Fruit fly (Drosophila melanogaster) whole organism, embryonic: ENCODE measurements around the gene Alp4.

Experiments
- Ada2b ChIP-seq: fragments of 200-800 bp; sonication (Bioruptor generic); IDR thresholded peaks from 2 replicates; pipeline ENCODE4 v1.3.6; 2022; ENCODE audit warnings: missing biosample characterization, missing genetic modification characterization
- Atf6 ChIP-seq: fragments of 200-800 bp; sonication (Bioruptor generic); IDR thresholded peaks from 2 replicates; pipeline ENCODE4 v1.3.6; 2022; ENCODE audit warnings: missing biosample characterization, missing genetic modification characterization
- B-H1 ChIP-seq: fragments of 200-800 bp; sonication (Bioruptor generic); IDR thresholded peaks from 3 replicates; pipeline ENCODE4 v1.3.6; 2022; ENCODE audit warnings: missing biosample characterization, missing genetic modification characterization
- BtbVII ChIP-seq: fragments of 200-800 bp; sonication (Bioruptor generic); optimal IDR thresholded peaks from 3 replicates; lab custom pipeline; 2017; ENCODE audit warnings: missing biosample characterization, mild to moderate bottlenecking, missing genetic modification characterization
- Bteb2 ChIP-seq: fragments of 200-800 bp; sonication (Bioruptor generic); optimal IDR thresholded peaks from 2 replicates; lab custom pipeline; 2016; ENCODE audit warnings: missing biosample characterization, missing genetic modification characterization
- CG10209 ChIP-seq: fragments of 200-800 bp; sonication (Bioruptor generic); optimal IDR thresholded peaks from 3 replicates; lab custom pipeline; 2017; ENCODE audit warnings: missing biosample characterization, mild to moderate bottlenecking, missing genetic modification characterization, missing genetic modification reagents
- CG10366 ChIP-seq: fragments of 200-800 bp; sonication (Bioruptor generic); IDR thresholded peaks from 2 replicates; pipeline ENCODE4 v1.3.6; 2022; ENCODE audit warnings: missing biosample characterization, missing genetic modification characterization
- CG11085 ChIP-seq: fragments of 200-800 bp; sonication (Bioruptor generic); IDR thresholded peaks from 2 replicates; pipeline ENCODE4 v1.3.6; 2022; ENCODE audit warnings: missing biosample characterization, missing genetic modification characterization
- CG11504 ChIP-seq: fragments of 200-800 bp; sonication (Bioruptor generic); optimal IDR thresholded peaks from 3 replicates; lab custom pipeline; 2019; ENCODE audit warnings: missing biosample characterization, mild to moderate bottlenecking, missing genetic modification characterization, moderate library complexity
- CG12155 ChIP-seq: fragments of 200-800 bp; sonication (Bioruptor generic); optimal IDR thresholded peaks from 3 replicates; lab custom pipeline; 2016; ENCODE audit warnings: missing biosample characterization, missing genetic modification characterization
- CG12299 ChIP-seq: fragments of 200-800 bp; sonication (Bioruptor generic); optimal IDR thresholded peaks from 2 replicates; lab custom pipeline; 2018; ENCODE audit warnings: missing biosample characterization, mild to moderate bottlenecking, missing genetic modification characterization
- CG12744 ChIP-seq: fragments of 200-800 bp; sonication (Bioruptor generic); optimal IDR thresholded peaks from 2 replicates; lab custom pipeline; 2016; ENCODE audit warnings: missing biosample characterization, missing genetic modification characterization
- CG14014 ChIP-seq: fragments of 200-800 bp; sonication (Bioruptor generic); IDR thresholded peaks from 2 replicates; pipeline ENCODE4 v1.3.6; 2022; ENCODE audit warnings: missing biosample characterization, missing genetic modification characterization
- CG14667 ChIP-seq: fragments of 200-800 bp; sonication (Bioruptor generic); IDR thresholded peaks from 2 replicates; pipeline ENCODE4 v1.3.6; 2022; ENCODE audit warnings: missing biosample characterization, missing genetic modification characterization
- CG15696 ChIP-seq: fragments of 200-800 bp; sonication (Bioruptor generic); optimal IDR thresholded peaks from 2 replicates; lab custom pipeline; 2019; ENCODE audit warnings: missing biosample characterization, mild to moderate bottlenecking, missing genetic modification characterization, moderate library complexity
- CG16815 ChIP-seq: fragments of 200-800 bp; sonication (Bioruptor generic); optimal IDR thresholded peaks from 3 replicates; lab custom pipeline; 2017; ENCODE audit warnings: missing biosample characterization, mild to moderate bottlenecking, missing genetic modification characterization
- CG17385 ChIP-seq: fragments of 200-800 bp; sonication (Bioruptor generic); optimal IDR thresholded peaks from 3 replicates; lab custom pipeline; 2018; ENCODE audit warnings: missing biosample characterization, mild to moderate bottlenecking, missing genetic modification characterization
- CG18599 ChIP-seq: fragments of 200-800 bp; sonication (Bioruptor generic); optimal IDR thresholded peaks from 3 replicates; lab custom pipeline; 2017; ENCODE audit warnings: missing biosample characterization, missing genetic modification characterization, mild to moderate bottlenecking, moderate library complexity, missing genetic modification reagents
- CG2120 ChIP-seq: fragments of 200-800 bp; sonication (Bioruptor generic); optimal IDR thresholded peaks from 3 replicates; lab custom pipeline; 2016; ENCODE audit warnings: missing biosample characterization, missing genetic modification characterization
- CG30431 ChIP-seq: fragments of 200-800 bp; sonication (Bioruptor generic); optimal IDR thresholded peaks from 2 replicates; lab custom pipeline; 2017; ENCODE audit warnings: missing biosample characterization, missing genetic modification characterization
- CG3281 ChIP-seq: fragments of 200-800 bp; sonication (Bioruptor generic); optimal IDR thresholded peaks from 3 replicates; lab custom pipeline; 2017; ENCODE audit warnings: missing biosample characterization, mild to moderate bottlenecking, missing genetic modification characterization
- CG3726 ChIP-seq: fragments of 200-800 bp; sonication (Bioruptor generic); IDR thresholded peaks from 3 replicates; pipeline ENCODE4, ENCODE4 v1.3.6; 2022; ENCODE audit warnings: missing biosample characterization, missing genetic modification characterization
- CG6272 ChIP-seq: fragments of 200-800 bp; sonication (Bioruptor generic); IDR thresholded peaks from 2 replicates; pipeline ENCODE4 v1.3.6; 2022; ENCODE audit warnings: missing biosample characterization, missing genetic modification characterization
- CG6683 ChIP-seq: fragments of 200-800 bp; sonication (Bioruptor generic); optimal IDR thresholded peaks from 2 replicates; lab custom pipeline; 2017; ENCODE audit warnings: missing biosample characterization, mild to moderate bottlenecking, missing genetic modification characterization, missing genetic modification reagents
- CG7556 ChIP-seq: fragments of 200-800 bp; sonication (Bioruptor generic); optimal IDR thresholded peaks from 2 replicates; lab custom pipeline; 2017; ENCODE audit warnings: missing biosample characterization, mild to moderate bottlenecking, missing genetic modification characterization
- CG9727 ChIP-seq: fragments of 200-800 bp; sonication (Bioruptor generic); optimal IDR thresholded peaks from 3 replicates; lab custom pipeline; 2017; ENCODE audit warnings: missing biosample characterization, mild to moderate bottlenecking, missing genetic modification characterization
- Dek ChIP-seq: fragments of 200-800 bp; sonication (Bioruptor generic); optimal IDR thresholded peaks from 3 replicates; lab custom pipeline; 2019; ENCODE audit warnings: missing biosample characterization, mild to moderate bottlenecking, missing genetic modification characterization, moderate library complexity
- Eip74EF ChIP-seq, 2 experiments: fragments of 200-800 bp in 1 of 2; fragments of >200 bp in 1 of 2; sonication (Bioruptor generic) in 1 of 2; optimal IDR thresholded peaks; 2 replicates each; lab custom pipeline; 2017 to 2019; ENCODE audit warnings: missing biosample characterization in 2 of 2, missing genetic modification characterization in 2 of 2, mild to moderate bottlenecking in 1 of 2, moderate library complexity in 1 of 2
- HLH4C ChIP-seq: fragments of 200-800 bp; sonication (Bioruptor generic); IDR thresholded peaks from 3 replicates; pipeline ENCODE4 v1.3.6; 2022; ENCODE audit warnings: missing biosample characterization, missing genetic modification characterization; ENCODE audit not compliant: partially characterized antibody
- HLH54F ChIP-seq: fragments of 200-800 bp; sonication (Bioruptor generic); optimal IDR thresholded peaks from 3 replicates; lab custom pipeline; 2016; ENCODE audit warnings: missing biosample characterization, missing genetic modification characterization
- HmgZ ChIP-seq: fragments of 200-800 bp; sonication (Bioruptor generic); optimal IDR thresholded peaks from 2 replicates; lab custom pipeline; 2018; ENCODE audit warnings: missing biosample characterization, mild to moderate bottlenecking, missing genetic modification characterization
- Lim3 ChIP-seq: fragments of 200-800 bp; sonication (Bioruptor generic); IDR thresholded peaks from 2 replicates; pipeline ENCODE4 v1.3.6; 2022; ENCODE audit warnings: missing biosample characterization, missing genetic modification characterization
- MBD-R2 ChIP-seq: fragments of 200-800 bp; sonication (Bioruptor generic); IDR thresholded peaks from 2 replicates; pipeline ENCODE4 v1.3.6; 2022; ENCODE audit warnings: missing biosample characterization, missing genetic modification characterization
- Ptx1 ChIP-seq: fragments of 200-800 bp; sonication (Bioruptor generic); IDR thresholded peaks from 2 replicates; pipeline ENCODE4 v1.3.6; 2022; ENCODE audit warnings: missing biosample characterization, missing genetic modification characterization
- Sox102F ChIP-seq: fragments of 200-800 bp; sonication (Bioruptor generic); optimal IDR thresholded peaks from 2 replicates; lab custom pipeline; 2018; ENCODE audit warnings: missing biosample characterization, mild to moderate bottlenecking, missing genetic modification characterization, moderate library complexity
- Xbp1 ChIP-seq: fragments of 200-800 bp; sonication (Bioruptor generic); optimal IDR thresholded peaks from 3 replicates; lab custom pipeline; 2016; ENCODE audit warnings: missing biosample characterization, mild to moderate bottlenecking, missing genetic modification characterization
- abd-A ChIP-seq: fragments of 200-800 bp; sonication (Bioruptor generic); optimal IDR thresholded peaks from 3 replicates; lab custom pipeline; 2019; ENCODE audit warnings: missing biosample characterization, mild to moderate bottlenecking, missing genetic modification characterization, moderate library complexity
- bigmax ChIP-seq: fragments of 200-800 bp; sonication (Bioruptor generic); optimal IDR thresholded peaks from 2 replicates; lab custom pipeline; 2018; ENCODE audit warnings: missing biosample characterization, mild to moderate bottlenecking, missing genetic modification characterization
- caup ChIP-seq: fragments of 200-800 bp; sonication (Bioruptor generic); optimal IDR thresholded peaks from 3 replicates; lab custom pipeline; 2017; ENCODE audit warnings: missing biosample characterization, mild to moderate bottlenecking, missing genetic modification characterization, moderate library complexity; ENCODE audit not compliant: severe bottlenecking
- dpn ChIP-seq, 2 experiments: fragments of 200-800 bp; sonication (Bioruptor generic); optimal IDR thresholded peaks; 3 replicates each; lab custom pipeline; 2016; ENCODE audit warnings: missing biosample characterization in 2 of 2, missing genetic modification characterization in 2 of 2
- dysf ChIP-seq: fragments of 200-800 bp; sonication (Bioruptor generic); IDR thresholded peaks from 3 replicates; pipeline ENCODE4 v1.3.6; 2022; ENCODE audit warnings: missing biosample characterization, missing genetic modification characterization
- emc ChIP-seq: fragments of 200-800 bp; sonication (Bioruptor generic); optimal IDR thresholded peaks from 2 replicates; lab custom pipeline; 2016; ENCODE audit warnings: missing biosample characterization, missing genetic modification characterization
- gt ChIP-seq: fragments of 200-800 bp; sonication (Bioruptor generic); IDR thresholded peaks from 2 replicates; pipeline ENCODE4 v1.3.6; 2022; ENCODE audit warnings: missing biosample characterization, missing genetic modification characterization
- klu ChIP-seq: fragments of 200-800 bp; sonication (Bioruptor generic); IDR thresholded peaks from 2 replicates; pipeline ENCODE4 v1.3.6; 2022; ENCODE audit warnings: missing biosample characterization, missing genetic modification characterization
- slbo ChIP-seq: fragments of 200-800 bp; sonication (Bioruptor generic); IDR thresholded peaks from 2 replicates; pipeline ENCODE4 v1.3.6; 2022; ENCODE audit warnings: missing biosample characterization, missing genetic modification characterization
- ttk ChIP-seq: fragments of 200-800 bp; sonication (Bioruptor generic); IDR thresholded peaks from 2 replicates; pipeline ENCODE4 v2.1.2; 2022; ENCODE audit warnings: missing biosample characterization, missing genetic modification characterization
- vfl ChIP-seq: fragments of 200-800 bp; sonication (Bioruptor generic); optimal IDR thresholded peaks from 2 replicates; lab custom pipeline; 2016; ENCODE audit warnings: missing biosample characterization, missing genetic modification characterization
- vvl ChIP-seq: fragments of 200-800 bp; sonication (Bioruptor generic); IDR thresholded peaks from 2 replicates; pipeline ENCODE4 v1.3.6; 2022; ENCODE audit warnings: missing biosample characterization, missing genetic modification characterization
- zen2 ChIP-seq: fragments of 200-800 bp; sonication (Bioruptor generic); IDR thresholded peaks from 3 replicates; pipeline ENCODE4 v1.3.6; 2022; ENCODE audit warnings: missing biosample characterization, missing genetic modification characterization; ENCODE audit not compliant: partially characterized antibody
- zfh1 ChIP-seq: fragments of 200-800 bp; sonication (Bioruptor generic); IDR thresholded peaks from 3 replicates; pipeline ENCODE4 v1.3.6; 2022; ENCODE audit warnings: missing biosample characterization, missing genetic modification characterization
- zfh2 ChIP-seq: fragments of 200-800 bp; sonication (Bioruptor generic); optimal IDR thresholded peaks from 2 replicates; lab custom pipeline; 2016; ENCODE audit warnings: missing biosample characterization, missing genetic modification characterization

The Alp4 gene

DNA sequence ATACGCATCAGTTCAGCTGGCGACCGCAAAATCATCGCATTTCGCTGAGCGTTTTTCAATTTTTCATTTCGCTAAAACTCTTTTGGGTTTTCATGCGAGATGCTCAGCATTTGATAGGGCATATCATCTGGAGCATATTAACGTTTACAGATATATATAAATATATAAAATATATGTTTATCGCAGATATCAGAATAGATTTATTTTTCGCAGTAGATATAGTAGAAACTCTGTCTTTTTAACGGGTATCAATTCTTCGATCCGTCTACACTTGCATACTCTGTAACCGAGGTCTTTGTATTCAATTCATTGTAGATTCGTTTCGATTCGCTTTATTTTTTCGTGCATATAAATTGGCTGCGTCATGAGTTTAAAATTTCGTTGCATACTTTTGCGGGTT lies 29.1 kb upstream of the Alp4 start (continued):
- TF ChIP-seq zfh1 (GFP tag; lab: Robert Waterston, UW) (0 out of 3 replicates have a peak, but pooled peaks have one; percentile 21), ttk (0 out of 2 replicates have a peak, but pooled peaks have one; percentile 13), MBD-R2 (GFP tag; lab: Robert Waterston, UW) (no peak), emc (GFP tag; lab: Kevin White, UChicago) (no peak), Ada2b (peak; percentile 32; the same call in 1 of the 2 replicates), B-H1 (GFP tag; lab: Robert Waterston, UW) (peak; percentile 13; the same call in 1 of the 3 replicates), CG14667 (GFP tag; lab: Robert Waterston, UW) (0 out of 2 replicates have a peak, but pooled peaks have one; percentile 13), caup (GFP tag; lab: Kevin White, UChicago) (peak; percentile 6), Eip74EF (GFP tag; optimal IDR thresholded peaks at IDR 0.05; lab: Kevin White, UChicago) (no peak), Sox102F (peak; percentile 50), Dek (tag; lab: Kevin White, UChicago) (no peak), HLH4C (GFP tag; lab: Robert Waterston, UW) (no peak), CG6272 (GFP tag; lab: Robert Waterston, UW) (no peak), gt (GFP tag; lab: Robert Waterston, UW) (no peak), CG16815 (GFP tag; lab: Kevin White, UChicago) (no peak), CG11504 (peak; percentile 45), CG10209 (GFP tag; lab: Kevin White, UChicago) (peak; percentile 4), slbo (GFP tag; lab: Robert Waterston, UW) (peak; percentile 69), CG12155 (GFP tag; lab: Kevin White, UChicago) (no peak), CG30431 (GFP tag; lab: Kevin White, UChicago) (no peak), CG10366 (peak; percentile 24; the same call in 1 of the 2 replicates), CG2120 (GFP tag; lab: Kevin White, UChicago) (peak; percentile 3), CG11085 (peak; percentile 34; the same call in 1 of the 2 replicates), CG6683 (GFP tag; lab: Kevin White, UChicago) (no peak), CG14014 (GFP tag; lab: Robert Waterston, UW) (no peak), CG9727 (GFP tag; lab: Kevin White, UChicago) (no peak), CG3281 (GFP tag; lab: Kevin White, UChicago) (peak; percentile 11), CG18599 (no peak), CG7556 (GFP tag; lab: Kevin White, UChicago) (no peak), HLH54F (no peak), vfl (no peak), Xbp1 (peak; percentile 20), Atf6 (GFP tag; lab: Robert Waterston, UW) (peak; percentile 17; the same call in 1 of the 2 replicates), zen2 (GFP tag; lab: Robert Waterston, UW) (no peak), HmgZ (tag; lab: Kevin White, UChicago) (peak; percentile 4), CG15696 (tag; lab: Kevin White, UChicago) (no peak), CG12744 (GFP tag; lab: Kevin White, UChicago) (no peak), klu (GFP tag; lab: Robert Waterston, UW) (no peak; the same call in 1 of the 2 replicates), dpn (GFP tag; optimal IDR thresholded peaks at IDR 0.05; lab: Kevin White, UChicago) (no peak), Bteb2 (GFP tag; lab: Kevin White, UChicago) (no peak), CG12299 (tag; lab: Kevin White, UChicago) (no peak), zfh2 (GFP tag; lab: Kevin White, UChicago) (no peak), CG17385 (GFP tag; lab: Kevin White, UChicago) (no peak), dysf (GFP tag; lab: Robert Waterston, UW) (peak; percentile 48; the same call in 2 of the 3 replicates), Lim3 (GFP tag; lab: Robert Waterston, UW) (no peak), BtbVII (GFP tag; lab: Kevin White, UChicago) (no peak), vvl (GFP tag; lab: Robert Waterston, UW) (peak; percentile 42; the same call in 1 of the 2 replicates), abd-A (tag; lab: Kevin White, UChicago) (no peak), Ptx1 (peak; percentile 55), bigmax (GFP tag; lab: Kevin White, UChicago) (no peak), CG3726 (GFP tag; lab: Robert Waterston, UW) (no peak)
